Fruit fly (Drosophila melanogaster) whole organism, embryonic: ENCODE measurements around the gene ida.
A peak's percentile ranks its signal among the peaks of the same experiment; 100 is the strongest.

ENCODE experiments used
- ATbp ChIP-seq: fragments of 200-800 bp; sonication (Bioruptor generic); optimal IDR thresholded peaks from 2 replicates; lab custom pipeline; 2017; ENCODE audit warnings: missing biosample characterization, mild to moderate bottlenecking, missing genetic modification characterization, missing genetic modification reagents
- Bgb ChIP-seq: fragments of 200-800 bp; sonication (Bioruptor generic); IDR thresholded peaks from 2 replicates; pipeline ENCODE4 v1.3.6; 2022; ENCODE audit warnings: missing biosample characterization, missing genetic modification characterization; ENCODE audit not compliant: partially characterized antibody
- CG10366 ChIP-seq: fragments of 200-800 bp; sonication (Bioruptor generic); IDR thresholded peaks from 2 replicates; pipeline ENCODE4 v1.3.6; 2022; ENCODE audit warnings: missing biosample characterization, missing genetic modification characterization
- CG10543 ChIP-seq: fragments of 200-800 bp; sonication (Bioruptor generic); optimal IDR thresholded peaks from 3 replicates; lab custom pipeline; 2017; ENCODE audit warnings: missing biosample characterization, mild to moderate bottlenecking, missing genetic modification characterization, moderate library complexity
- CG13775 ChIP-seq: fragments of 200-800 bp; sonication (Bioruptor generic); optimal IDR thresholded peaks from 3 replicates; lab custom pipeline; 2017; ENCODE audit warnings: missing biosample characterization, mild to moderate bottlenecking, missing genetic modification characterization
- CG2199 ChIP-seq: fragments of 200-800 bp; sonication (Bioruptor generic); IDR thresholded peaks from 3 replicates; pipeline ENCODE4 v1.3.6; 2022; ENCODE audit warnings: missing biosample characterization, missing genetic modification characterization
- CG34224 ChIP-seq: fragments of 200-800 bp; sonication (Bioruptor generic); IDR thresholded peaks from 3 replicates; pipeline ENCODE4 v1.3.6; 2022; ENCODE audit warnings: missing biosample characterization, missing genetic modification characterization; ENCODE audit not compliant: partially characterized antibody
- CG34376 ChIP-seq: fragments of 200-800 bp; sonication (Bioruptor generic); optimal IDR thresholded peaks from 2 replicates; lab custom pipeline; 2018; ENCODE audit warnings: missing biosample characterization, mild to moderate bottlenecking, missing genetic modification characterization
- CG4730 ChIP-seq: fragments of 200-800 bp; sonication (Bioruptor generic); IDR thresholded peaks from 2 replicates; pipeline ENCODE4 v1.3.6; 2022; ENCODE audit warnings: missing biosample characterization, missing genetic modification characterization
- CG6254 ChIP-seq: fragments of 200-800 bp; sonication (Bioruptor generic); optimal IDR thresholded peaks from 3 replicates; lab custom pipeline; 2017; ENCODE audit warnings: mild to moderate bottlenecking, missing biosample characterization, missing genetic modification reagents, missing genetic modification characterization
- CG6791 ChIP-seq: fragments of 200-800 bp; sonication (Bioruptor generic); IDR thresholded peaks from 3 replicates; pipeline ENCODE4 v1.3.6; 2022; ENCODE audit warnings: missing biosample characterization, missing genetic modification characterization; ENCODE audit not compliant: partially characterized antibody
- CG9727 ChIP-seq: fragments of 200-800 bp; sonication (Bioruptor generic); optimal IDR thresholded peaks from 3 replicates; lab custom pipeline; 2017; ENCODE audit warnings: missing biosample characterization, mild to moderate bottlenecking, missing genetic modification characterization
- Drgx ChIP-seq: fragments of 200-800 bp; sonication (Bioruptor generic); IDR thresholded peaks from 2 replicates; pipeline ENCODE4 v1.3.6; 2022; ENCODE audit warnings: missing biosample characterization, missing genetic modification characterization
- Fer3 ChIP-seq: fragments of 200-800 bp; sonication (Bioruptor generic); optimal IDR thresholded peaks from 2 replicates; lab custom pipeline; 2018; ENCODE audit warnings: missing biosample characterization, mild to moderate bottlenecking, missing genetic modification characterization, moderate library complexity
- HLHmδ ChIP-seq: fragments of 200-800 bp; sonication (Bioruptor generic); optimal IDR thresholded peaks from 2 replicates; lab custom pipeline; 2018; ENCODE audit warnings: missing biosample characterization, mild to moderate bottlenecking, missing genetic modification characterization, moderate library complexity
- Med ChIP-seq: fragments of 200-800 bp; sonication (Bioruptor generic); peaks from one replicate; lab custom pipeline; 2016; ENCODE audit warnings: missing biosample characterization, missing genetic modification characterization, mild to moderate bottlenecking, inconsistent platforms, moderate library complexity
- NFAT ChIP-seq: fragments of 200-800 bp; sonication (Bioruptor generic); IDR thresholded peaks from 2 replicates; pipeline ENCODE4 v1.3.6; 2022; ENCODE audit warnings: missing biosample characterization, missing genetic modification characterization
- Nf-YB ChIP-seq: fragments of 200-800 bp; sonication (Bioruptor generic); optimal IDR thresholded peaks from 3 replicates; lab custom pipeline; 2019; ENCODE audit warnings: missing biosample characterization, mild to moderate bottlenecking, missing genetic modification characterization, moderate library complexity
- Nf-YC ChIP-seq: fragments of 200-800 bp; optimal IDR thresholded peaks from 3 replicates; lab custom pipeline; 2019; ENCODE audit warnings: missing biosample characterization, mild to moderate bottlenecking, missing genetic modification characterization, moderate library complexity
- Scr ChIP-seq: fragments of 200-800 bp; sonication (Bioruptor generic); IDR thresholded peaks from 2 replicates; pipeline ENCODE4 v1.3.6; 2022; ENCODE audit warnings: missing biosample characterization, missing genetic modification characterization; ENCODE audit not compliant: partially characterized antibody
- ac ChIP-seq: fragments of 200-800 bp; sonication (Bioruptor generic); optimal IDR thresholded peaks from 3 replicates; lab custom pipeline; 2017; ENCODE audit warnings: missing biosample characterization, mild to moderate bottlenecking, missing genetic modification characterization
- amos ChIP-seq: fragments of 200-800 bp; sonication (Bioruptor generic); IDR thresholded peaks from 2 replicates; pipeline ENCODE4 v1.3.6; 2022; ENCODE audit warnings: missing biosample characterization, missing genetic modification characterization; ENCODE audit not compliant: partially characterized antibody
- bbx ChIP-seq: fragments of 200-800 bp; sonication (Bioruptor generic); IDR thresholded peaks from 2 replicates; pipeline ENCODE4 v1.3.6; 2022; ENCODE audit warnings: missing biosample characterization, missing genetic modification characterization; ENCODE audit not compliant: partially characterized antibody
- bsh ChIP-seq, 2 experiments: fragments of 200-800 bp; sonication (Bioruptor generic); optimal IDR thresholded peaks; 2 replicates each; lab custom pipeline; 2017 to 2018; ENCODE audit warnings: mild to moderate bottlenecking in 2 of 2, missing biosample characterization in 2 of 2, missing genetic modification characterization in 2 of 2, moderate library complexity in 1 of 2
- cad ChIP-seq: fragments of >200 bp; optimal IDR thresholded peaks from 2 replicates; lab custom pipeline; 2017; ENCODE audit warnings: missing biosample characterization, missing genetic modification characterization
- chinmo ChIP-seq: fragments of 200-800 bp; sonication (Bioruptor generic); IDR thresholded peaks from 4 replicates; pipeline ENCODE4 v1.3.6; 2022; ENCODE audit warnings: missing biosample characterization, missing genetic modification characterization; ENCODE audit not compliant: partially characterized antibody
- chm ChIP-seq: fragments of 200-800 bp; sonication (Bioruptor generic); IDR thresholded peaks from 2 replicates; pipeline ENCODE4 v1.3.6; 2022; ENCODE audit warnings: missing biosample characterization, missing genetic modification characterization
- crol ChIP-seq: fragments of 200-800 bp; sonication (Bioruptor generic); IDR thresholded peaks from 2 replicates; pipeline ENCODE4 v1.3.6; 2022; ENCODE audit warnings: missing biosample characterization, missing genetic modification characterization
- crp ChIP-seq, 2 experiments: fragments of 200-800 bp; sonication (Bioruptor generic); optimal IDR thresholded peaks; 2 replicates in 1 of 2; 3 replicates in 1 of 2; lab custom pipeline; 2017; ENCODE audit warnings: missing biosample characterization in 2 of 2, missing genetic modification characterization in 2 of 2, mild to moderate bottlenecking in 1 of 2, moderate library complexity in 1 of 2
- dati ChIP-seq: fragments of 200-800 bp; sonication (Bioruptor generic); IDR thresholded peaks from 2 replicates; pipeline ENCODE4 v1.3.6; 2022; ENCODE audit warnings: missing biosample characterization, missing genetic modification characterization
- ewg ChIP-seq: fragments of 200-800 bp; sonication (Bioruptor generic); optimal IDR thresholded peaks from 3 replicates; lab custom pipeline; 2017; ENCODE audit warnings: mild to moderate bottlenecking, missing biosample characterization, missing genetic modification reagents, missing genetic modification characterization
- eyg ChIP-seq: fragments of 200-800 bp; sonication (Bioruptor generic); optimal IDR thresholded peaks from 3 replicates; lab custom pipeline; 2016; ENCODE audit warnings: missing biosample characterization, missing genetic modification characterization
- fd96Cb ChIP-seq: fragments of 200-800 bp; sonication (Bioruptor generic); optimal IDR thresholded peaks from 2 replicates; lab custom pipeline; 2018; ENCODE audit warnings: missing biosample characterization, mild to moderate bottlenecking, missing genetic modification characterization, moderate library complexity
- jing ChIP-seq: fragments of 200-800 bp; sonication (Bioruptor generic); optimal IDR thresholded peaks from 2 replicates; lab custom pipeline; 2018; ENCODE audit warnings: missing biosample characterization, mild to moderate bottlenecking, missing genetic modification characterization
- nom ChIP-seq: fragments of 200-800 bp; sonication (Bioruptor generic); optimal IDR thresholded peaks from 2 replicates; lab custom pipeline; 2017; ENCODE audit warnings: missing biosample characterization, missing genetic modification characterization, mild to moderate bottlenecking, moderate library complexity, missing genetic modification reagents
- pho ChIP-seq: fragments of 200-800 bp; sonication (Bioruptor generic); optimal IDR thresholded peaks from 2 replicates; lab custom pipeline; 2016; ENCODE audit warnings: missing biosample characterization, missing genetic modification characterization
- sna ChIP-seq: fragments of 200-800 bp; sonication (Bioruptor generic); IDR thresholded peaks from 2 replicates; pipeline ENCODE4 v1.3.6; 2022; ENCODE audit warnings: missing biosample characterization, missing genetic modification characterization; ENCODE audit not compliant: partially characterized antibody
- sqz ChIP-seq: fragments of 200-800 bp; sonication (Bioruptor generic); optimal IDR thresholded peaks from 3 replicates; lab custom pipeline; 2018; ENCODE audit warnings: missing biosample characterization, mild to moderate bottlenecking, missing genetic modification characterization
- tap ChIP-seq: fragments of 200-800 bp; optimal IDR thresholded peaks from 3 replicates; lab custom pipeline; 2019; ENCODE audit warnings: missing biosample characterization, mild to moderate bottlenecking, missing genetic modification characterization, moderate library complexity
- tll ChIP-seq, 2 experiments: fragments of 200-800 bp in 1 of 2; fragments of >200 bp in 1 of 2; sonication (Bioruptor generic) in 1 of 2; optimal IDR thresholded peaks; 2 replicates each; lab custom pipeline; 2017 to 2019; ENCODE audit warnings: missing biosample characterization in 2 of 2, missing genetic modification characterization in 2 of 2, mild to moderate bottlenecking in 1 of 2, moderate library complexity in 1 of 2
- twi ChIP-seq: fragments of 200-800 bp; optimal IDR thresholded peaks from 2 replicates; lab custom pipeline; 2019; ENCODE audit warnings: missing biosample characterization, mild to moderate bottlenecking, missing genetic modification characterization, moderate library complexity
- z ChIP-seq: fragments of 200-800 bp; sonication (Bioruptor generic); IDR thresholded peaks from 3 replicates; pipeline ENCODE4 v1.3.6; 2022; ENCODE audit warnings: missing biosample characterization, missing genetic modification characterization
- zen2 ChIP-seq: fragments of 200-800 bp; sonication (Bioruptor generic); IDR thresholded peaks from 3 replicates; pipeline ENCODE4 v1.3.6; 2022; ENCODE audit warnings: missing biosample characterization, missing genetic modification characterization; ENCODE audit not compliant: partially characterized antibody

The ida gene

dm6 chr3L:3878734-3879310 lies 26.3 kb upstream of the ida start:
- TF ChIP-seq chm (GFP tag; lab: Robert Waterston, UW) (0 out of 2 replicates have a peak, but pooled peaks have one; percentile 56), jing (GFP tag; lab: Kevin White, UChicago) (peak; percentile 14), chinmo (GFP tag; lab: Robert Waterston, UW) (0 out of 4 replicates have a peak, but pooled peaks have one; percentile 51), CG4730 (GFP tag; lab: Robert Waterston, UW) (no peak), NFAT (GFP tag; lab: Robert Waterston, UW) (no peak), CG6254 (GFP tag; lab: Kevin White, UChicago) (peak; percentile 99), sna (GFP tag; lab: Robert Waterston, UW) (0 out of 2 replicates have a peak, but pooled peaks have one; percentile 49), twi (tag; lab: Kevin White, UChicago) (peak; percentile 46), CG9727 (GFP tag; lab: Kevin White, UChicago) (no peak), crp (GFP tag; optimal IDR thresholded peaks at IDR 0.05; lab: Kevin White, UChicago) (peak in 1 of 2 experiments; percentile 50), dati (GFP tag; lab: Robert Waterston, UW) (no peak), Scr (GFP tag; lab: Robert Waterston, UW) (peak; percentile 13), Med (GFP tag; lab: Kevin White, UChicago) (peak; percentile 27), CG10366 (peak; percentile 61), CG34376 (GFP tag; lab: Kevin White, UChicago) (peak; percentile 21), ATbp (GFP tag; lab: Kevin White, UChicago) (no peak), CG34224 (GFP tag; lab: Robert Waterston, UW) (peak; percentile 39; the same call in 1 of the 3 replicates), Drgx (GFP tag; lab: Robert Waterston, UW) (peak; percentile 88), ac (GFP tag; lab: Kevin White, UChicago) (peak; percentile 94), Bgb (GFP tag; lab: Robert Waterston, UW) (peak; percentile 60; the same call in 1 of the 2 replicates), tll (GFP tag; optimal IDR thresholded peaks at IDR 0.05; lab: Kevin White, UChicago) (peak in 1 of 2 experiments; percentile 56), Nf-YC (tag; lab: Kevin White, UChicago) (peak; percentile 88), nom (GFP tag; lab: Kevin White, UChicago) (peak; percentile 95), z (GFP tag; lab: Robert Waterston, UW) (peak; percentile 99), CG13775 (GFP tag; lab: Kevin White, UChicago) (no peak), tap (tag; lab: Kevin White, UChicago) (no peak), Fer3 (tag; lab: Kevin White, UChicago) (no peak), ewg (GFP tag; lab: Kevin White, UChicago) (peak; percentile 21), CG10543 (no peak), fd96Cb (tag; lab: Kevin White, UChicago) (no peak), crol (GFP tag; lab: Robert Waterston, UW) (no peak), bsh (GFP tag; optimal IDR thresholded peaks at IDR 0.05; lab: Kevin White, UChicago) (peak in 1 of 2 experiments; percentile 78), Nf-YB (GFP tag; lab: Kevin White, UChicago) (peak; percentile 89), pho (GFP tag; lab: Kevin White, UChicago) (no peak), sqz (GFP tag; lab: Kevin White, UChicago) (peak; percentile 66), cad (peak; percentile 31), CG2199 (peak; percentile 57; the same call in 1 of the 3 replicates), amos (GFP tag; lab: Robert Waterston, UW) (peak; percentile 33; the same call in 1 of the 2 replicates), eyg (GFP tag; lab: Kevin White, UChicago) (no peak), zen2 (GFP tag; lab: Robert Waterston, UW) (peak; percentile 27; the same call in 1 of the 3 replicates), bbx (peak; percentile 46), CG6791 (GFP tag; lab: Robert Waterston, UW) (peak; percentile 56; the same call in 1 of the 3 replicates), HLHmδ (peak; percentile 15)
- TF ChIP-seq, all 482 proteins: peak for 30
